Fruit fly (Drosophila melanogaster) whole organism, prepupa: ENCODE results near the gene shf.

Source experiments
- Blimp-1 ChIP-seq: fragments of 200-800 bp; sonication (Bioruptor generic); optimal IDR thresholded peaks from 3 replicates; lab custom pipeline; 2017; ENCODE audit warnings: missing biosample characterization, missing genetic modification characterization, mild to moderate bottlenecking, moderate library complexity, missing genetic modification reagents
- CG3032 ChIP-seq: fragments of 200-800 bp; optimal IDR thresholded peaks from 2 replicates; lab custom pipeline; 2019; ENCODE audit warnings: missing biosample characterization, mild to moderate bottlenecking, missing genetic modification characterization, moderate library complexity
- CG31627 ChIP-seq: fragments of 200-800 bp; sonication (Bioruptor generic); optimal IDR thresholded peaks from 3 replicates; lab custom pipeline; 2016; ENCODE audit warnings: missing biosample characterization, missing genetic modification characterization
- CG34406 ChIP-seq: fragments of 200-800 bp; sonication (Bioruptor generic); optimal IDR thresholded peaks from 3 replicates; lab custom pipeline; 2016; ENCODE audit warnings: missing biosample characterization, missing genetic modification characterization
- CG6792 ChIP-seq: fragments of 200-800 bp; sonication (Bioruptor generic); optimal IDR thresholded peaks from 3 replicates; lab custom pipeline; 2016; ENCODE audit warnings: missing biosample characterization, missing genetic modification characterization
- CG6854 ChIP-seq: fragments of 200-800 bp; sonication (Bioruptor generic); optimal IDR thresholded peaks from 2 replicates; lab custom pipeline; 2017; ENCODE audit warnings: missing biosample characterization, mild to moderate bottlenecking, missing genetic modification characterization
- Ets96B ChIP-seq: fragments of 200-800 bp; optimal IDR thresholded peaks from 2 replicates; lab custom pipeline; 2019; ENCODE audit warnings: missing biosample characterization, mild to moderate bottlenecking, missing genetic modification characterization, moderate library complexity
- Lpt ChIP-seq: fragments of 200-800 bp; sonication (Bioruptor generic); optimal IDR thresholded peaks from 3 replicates; lab custom pipeline; 2016; ENCODE audit warnings: missing biosample characterization, missing genetic modification characterization
- Sox102F ChIP-seq: fragments of 200-800 bp; sonication (Bioruptor generic); optimal IDR thresholded peaks from 2 replicates; lab custom pipeline; 2016; ENCODE audit warnings: missing biosample characterization, mild to moderate bottlenecking, missing genetic modification characterization
- cyc ChIP-seq: fragments of 200-800 bp; sonication (Bioruptor generic); optimal IDR thresholded peaks from 3 replicates; lab custom pipeline; 2016; ENCODE audit warnings: missing biosample characterization, missing genetic modification characterization
- lz ChIP-seq: fragments of 200-800 bp; sonication (Bioruptor generic); optimal IDR thresholded peaks from 3 replicates; lab custom pipeline; 2016; ENCODE audit warnings: missing biosample characterization, missing genetic modification characterization
- spab ChIP-seq: fragments of 200-800 bp; sonication (Bioruptor generic); optimal IDR thresholded peaks from 2 replicates; lab custom pipeline; 2017; ENCODE audit warnings: missing biosample characterization, mild to moderate bottlenecking, missing genetic modification characterization, missing genetic modification reagents
- ss ChIP-seq, 2 experiments: fragments of 200-800 bp; sonication (Bioruptor generic); optimal IDR thresholded peaks; 2 replicates in 1 of 2; 3 replicates in 1 of 2; lab custom pipeline; 2017 to 2018; ENCODE audit warnings: mild to moderate bottlenecking in 2 of 2, missing biosample characterization in 2 of 2, missing genetic modification characterization in 2 of 2, moderate library complexity in 1 of 2

dm6 chrX:6746221-6746620, 33.2 kb downstream of the shf start:
- TF ChIP-seq CG6792 (peak; percentile 12), cyc (GFP tag; lab: Kevin White, UChicago) (no peak), CG34406 (peak; percentile 29), Sox102F (GFP tag; lab: Kevin White, UChicago) (peak; percentile 36), ss (GFP tag; optimal IDR thresholded peaks at IDR 0.05; lab: Kevin White, UChicago) (no peak), lz (GFP tag; lab: Kevin White, UChicago) (no peak), Blimp-1 (GFP tag; lab: Kevin White, UChicago) (no peak), Lpt (GFP tag; lab: Kevin White, UChicago) (no peak), Ets96B (peak; percentile 37), spab (GFP tag; lab: Kevin White, UChicago) (no peak), CG31627 (GFP tag; lab: Kevin White, UChicago) (peak; percentile 13), CG6854 (GFP tag; lab: Kevin White, UChicago) (no peak), CG3032 (peak; percentile 51)
